Fruit fly (Drosophila melanogaster): ENCODE results near the gene narya.

Gene narya

DNA sequence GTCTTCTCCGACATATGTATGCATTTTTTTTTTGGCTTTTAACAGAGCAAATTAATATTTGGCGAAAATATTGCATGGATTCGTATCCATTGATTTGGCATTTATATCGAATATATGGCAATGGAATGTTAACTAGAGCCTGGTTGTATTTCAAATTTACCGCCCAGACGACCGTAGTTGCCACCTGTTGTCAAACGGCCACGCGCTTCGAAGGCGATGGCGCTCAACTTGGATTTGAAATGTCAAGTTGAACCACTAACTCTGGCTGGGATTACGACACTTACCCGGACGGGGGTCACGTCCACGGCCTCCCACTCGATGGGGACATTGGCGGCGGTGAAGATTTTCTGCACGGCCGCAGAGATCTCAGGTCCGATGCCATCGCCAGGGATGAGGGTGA, 45.5 kb downstream of the narya start:
- TF ChIP-seq Pif1B (GFP tag; optimal IDR thresholded peaks at IDR 0.05) (no peak), Pif1A (GFP tag; optimal IDR thresholded peaks at IDR 0.05) (no peak), CG10348 (GFP tag; IDR thresholded peaks at IDR 0.05) (no peak), CG8159 (tag; optimal IDR thresholded peaks at IDR 0.05) (no peak), CG9948 (tag; optimal IDR thresholded peaks at IDR 0.05) (no peak), CG12605 (GFP tag; IDR thresholded peaks at IDR 0.05) (no peak), CG17806 (tag; optimal IDR thresholded peaks at IDR 0.05) (no peak), CG4496 (GFP tag; IDR thresholded peaks at IDR 0.05) (no peak), CG34367 (tag; optimal IDR thresholded peaks at IDR 0.05) (no peak), EcR (GFP tag; optimal IDR thresholded peaks at IDR 0.05) (no peak), fd96Ca (GFP tag; IDR thresholded peaks at IDR 0.05) (no peak)

- no peak for TF ChIP-seq CG34367 (tag; optimal IDR thresholded peaks at IDR 0.05)
- no peak for TF ChIP-seq Pif1A (GFP tag; optimal IDR thresholded peaks at IDR 0.05)
- TF ChIP-seq rn (GFP tag; IDR thresholded peaks at IDR 0.05), result no peak
- no peak for TF ChIP-seq CG8159 (tag; optimal IDR thresholded peaks at IDR 0.05)
- TF ChIP-seq CG17806 (tag; optimal IDR thresholded peaks at IDR 0.05), result no peak
- no peak for TF ChIP-seq D1 (tag; optimal IDR thresholded peaks at IDR 0.05)
- no peak for TF ChIP-seq fd96Ca (GFP tag; IDR thresholded peaks at IDR 0.05)
These were observed 46.0 kb downstream of the narya start for dm6 chrX:19520888-19521287.

dm6 chrX:19521753-19522383, 47.0 kb downstream of the narya start, which contains the start of the genes Idh3a and CoRest:
Idh3a (minus strand) TSS chrX:19521810.
CoRest (plus strand) TSS chrX:19521929.
- no peak for TF ChIP-seq CG14655 (GFP tag; optimal IDR thresholded peaks at IDR 0.05)

dm6 chrX:19522597-19522996, 47.7 kb downstream of the narya start:
- no peak for TF ChIP-seq CG14655 (GFP tag; optimal IDR thresholded peaks at IDR 0.05)
- 0 out of 3 replicates have a peak, but pooled peaks have one; percentile 16 for TF ChIP-seq fd96Ca (GFP tag; IDR thresholded peaks at IDR 0.05)
